Fruit fly (Drosophila melanogaster) whole organism, embryonic: ENCODE results near the gene GluProRS.

ENCODE experiments used
- Abd-B ChIP-seq: fragments of 200-800 bp; sonication (Bioruptor generic); optimal IDR thresholded peaks from 2 replicates; lab custom pipeline; 2018; ENCODE audit warnings: missing biosample characterization, mild to moderate bottlenecking, missing genetic modification characterization, moderate library complexity
- Aef1 ChIP-seq: fragments of 200-800 bp; sonication (Bioruptor generic); IDR thresholded peaks from 3 replicates; pipeline ENCODE4 v1.3.6; 2022; ENCODE audit warnings: missing biosample characterization, missing genetic modification characterization
- CG10147 ChIP-seq: fragments of 200-800 bp; sonication (Bioruptor generic); optimal IDR thresholded peaks from 2 replicates; lab custom pipeline; 2019; ENCODE audit warnings: missing biosample characterization, mild to moderate bottlenecking, missing genetic modification characterization, moderate library complexity
- CG10431 ChIP-seq: fragments of 200-800 bp; sonication (Bioruptor generic); optimal IDR thresholded peaks from 3 replicates; lab custom pipeline; 2018; ENCODE audit warnings: missing biosample characterization, mild to moderate bottlenecking, missing genetic modification characterization
- CG11247 ChIP-seq: fragments of 200-800 bp; sonication (Bioruptor generic); IDR thresholded peaks from 2 replicates; pipeline ENCODE4 v1.3.6; 2022; ENCODE audit warnings: missing biosample characterization, missing genetic modification characterization
- CG11504 ChIP-seq: fragments of 200-800 bp; sonication (Bioruptor generic); optimal IDR thresholded peaks from 3 replicates; lab custom pipeline; 2019; ENCODE audit warnings: missing biosample characterization, mild to moderate bottlenecking, missing genetic modification characterization, moderate library complexity
- CG12744 ChIP-seq: fragments of 200-800 bp; sonication (Bioruptor generic); optimal IDR thresholded peaks from 2 replicates; lab custom pipeline; 2016; ENCODE audit warnings: missing biosample characterization, missing genetic modification characterization
- CG13424 ChIP-seq: fragments of 200-800 bp; sonication (Bioruptor generic); optimal IDR thresholded peaks from 2 replicates; lab custom pipeline; 2019; ENCODE audit warnings: missing biosample characterization, mild to moderate bottlenecking, missing genetic modification characterization, moderate library complexity
- CG14860 ChIP-seq: fragments of 200-800 bp; sonication (Bioruptor generic); IDR thresholded peaks from 3 replicates; pipeline ENCODE4 v1.3.6; 2022; ENCODE audit warnings: missing biosample characterization, missing genetic modification characterization; ENCODE audit not compliant: partially characterized antibody
- CG15601 ChIP-seq: fragments of 200-800 bp; sonication (Bioruptor generic); optimal IDR thresholded peaks from 3 replicates; lab custom pipeline; 2019; ENCODE audit warnings: missing biosample characterization, mild to moderate bottlenecking, missing genetic modification characterization, moderate library complexity
- CG15696 ChIP-seq: fragments of 200-800 bp; sonication (Bioruptor generic); optimal IDR thresholded peaks from 2 replicates; lab custom pipeline; 2019; ENCODE audit warnings: missing biosample characterization, mild to moderate bottlenecking, missing genetic modification characterization, moderate library complexity
- CG1603 ChIP-seq: fragments of 200-800 bp; sonication (Bioruptor generic); optimal IDR thresholded peaks from 2 replicates; lab custom pipeline; 2019; ENCODE audit warnings: missing biosample characterization, mild to moderate bottlenecking, missing genetic modification characterization, moderate library complexity
- CG17612 ChIP-seq: fragments of 200-800 bp; sonication (Bioruptor generic); IDR thresholded peaks from 2 replicates; pipeline ENCODE4 v1.3.6; 2022; ENCODE audit warnings: missing biosample characterization, missing genetic modification characterization
- CG18011 ChIP-seq: fragments of 200-800 bp; sonication (Bioruptor generic); optimal IDR thresholded peaks from 2 replicates; lab custom pipeline; 2017; ENCODE audit warnings: missing biosample characterization, missing genetic modification characterization, mild to moderate bottlenecking, moderate library complexity, missing genotype
- CG18619 ChIP-seq: fragments of 200-800 bp; sonication (Bioruptor generic); optimal IDR thresholded peaks from 3 replicates; lab custom pipeline; 2017; ENCODE audit warnings: missing biosample characterization, mild to moderate bottlenecking, missing genetic modification characterization
- CG2712 ChIP-seq: fragments of 200-800 bp; optimal IDR thresholded peaks from 3 replicates; lab custom pipeline; 2019; ENCODE audit warnings: missing biosample characterization, mild to moderate bottlenecking, missing genetic modification characterization, moderate library complexity
- CG3407 ChIP-seq: fragments of 200-800 bp; sonication (Bioruptor generic); optimal IDR thresholded peaks from 2 replicates; lab custom pipeline; 2018; ENCODE audit warnings: missing biosample characterization, mild to moderate bottlenecking, missing genetic modification characterization
- CG6683 ChIP-seq: fragments of 200-800 bp; sonication (Bioruptor generic); optimal IDR thresholded peaks from 2 replicates; lab custom pipeline; 2017; ENCODE audit warnings: missing biosample characterization, mild to moderate bottlenecking, missing genetic modification characterization, missing genetic modification reagents
- CG6689 ChIP-seq: fragments of 200-800 bp; sonication (Bioruptor generic); IDR thresholded peaks from 2 replicates; pipeline ENCODE4 v1.3.6; 2022; ENCODE audit warnings: missing biosample characterization, missing genetic modification characterization
- CG7556 ChIP-seq: fragments of 200-800 bp; sonication (Bioruptor generic); optimal IDR thresholded peaks from 2 replicates; lab custom pipeline; 2017; ENCODE audit warnings: missing biosample characterization, mild to moderate bottlenecking, missing genetic modification characterization
- CG8089 ChIP-seq: fragments of 200-800 bp; sonication (Bioruptor generic); optimal IDR thresholded peaks from 3 replicates; lab custom pipeline; 2016; ENCODE audit warnings: missing biosample characterization, missing genetic modification characterization
- CG8281 ChIP-seq: fragments of 200-800 bp; sonication (Bioruptor generic); optimal IDR thresholded peaks from 2 replicates; lab custom pipeline; 2018; ENCODE audit warnings: missing biosample characterization, mild to moderate bottlenecking, missing genetic modification characterization, moderate library complexity
- CG8359 ChIP-seq: fragments of 200-800 bp; sonication (Bioruptor generic); optimal IDR thresholded peaks from 2 replicates; lab custom pipeline; 2017; ENCODE audit warnings: missing biosample characterization, mild to moderate bottlenecking, missing genetic modification characterization, borderline replicate concordance
- CG8388 ChIP-seq: fragments of 200-800 bp; sonication (Bioruptor generic); optimal IDR thresholded peaks from 2 replicates; lab custom pipeline; 2019; ENCODE audit warnings: missing biosample characterization, mild to moderate bottlenecking, missing genetic modification characterization, moderate library complexity
- CG8924 ChIP-seq: fragments of 200-800 bp; optimal IDR thresholded peaks from 3 replicates; lab custom pipeline; 2019; ENCODE audit warnings: missing biosample characterization, mild to moderate bottlenecking, missing genetic modification characterization, moderate library complexity
- CG9932 ChIP-seq: fragments of 200-800 bp; sonication (Bioruptor generic); IDR thresholded peaks from 2 replicates; pipeline ENCODE4 v1.3.6; 2022; ENCODE audit warnings: missing biosample characterization, missing genetic modification characterization
- D19B ChIP-seq: fragments of 200-800 bp; sonication (Bioruptor generic); optimal IDR thresholded peaks from 2 replicates; lab custom pipeline; 2017; ENCODE audit warnings: missing biosample characterization, mild to moderate bottlenecking, missing genetic modification characterization
- Deaf1 ChIP-seq: fragments of 200-800 bp; optimal IDR thresholded peaks from 3 replicates; lab custom pipeline; 2019; ENCODE audit warnings: missing biosample characterization, mild to moderate bottlenecking, missing genetic modification characterization, moderate library complexity
- Dp ChIP-seq: fragments of 200-800 bp; sonication (Bioruptor generic); optimal IDR thresholded peaks from 2 replicates; lab custom pipeline; 2018; ENCODE audit warnings: missing biosample characterization, mild to moderate bottlenecking, missing genetic modification characterization, moderate library complexity
- Gsc ChIP-seq: fragments of 200-800 bp; sonication (Bioruptor generic); IDR thresholded peaks from 2 replicates; pipeline ENCODE4 v1.3.6; 2022; ENCODE audit warnings: missing biosample characterization, missing genetic modification characterization
- H2.0 ChIP-seq: fragments of 200-800 bp; sonication (Bioruptor generic); IDR thresholded peaks from 2 replicates; pipeline ENCODE4 v1.3.6; 2022; ENCODE audit warnings: missing biosample characterization, missing genetic modification characterization
- HLH3B ChIP-seq: fragments of 200-800 bp; sonication (Bioruptor generic); IDR thresholded peaks from 2 replicates; pipeline ENCODE4 v1.3.6; 2022; ENCODE audit warnings: missing biosample characterization, missing genetic modification characterization
- Hmx ChIP-seq: fragments of 200-800 bp; sonication (Bioruptor generic); optimal IDR thresholded peaks from 2 replicates; lab custom pipeline; 2016; ENCODE audit warnings: missing biosample characterization, missing genetic modification characterization
- Lhr ChIP-seq: fragments of 200-800 bp; sonication (Bioruptor generic); optimal IDR thresholded peaks from 3 replicates; lab custom pipeline; 2017; ENCODE audit warnings: mild to moderate bottlenecking, missing biosample characterization, missing genetic modification reagents, missing genetic modification characterization
- Sry-δ ChIP-seq: fragments of 200-800 bp; sonication (Bioruptor generic); optimal IDR thresholded peaks from 2 replicates; lab custom pipeline; 2016; ENCODE audit warnings: missing biosample characterization, missing genetic modification characterization
- TFAM ChIP-seq: fragments of 200-800 bp; sonication (Bioruptor generic); optimal IDR thresholded peaks from 2 replicates; lab custom pipeline; 2017; ENCODE audit warnings: missing biosample characterization, missing genetic modification characterization, inconsistent platforms
- Tbp ChIP-seq: fragments of >200 bp; optimal IDR thresholded peaks from 2 replicates; lab custom pipeline; 2018; ENCODE audit warnings: missing biosample characterization, missing genetic modification characterization
- abd-A ChIP-seq: fragments of 200-800 bp; sonication (Bioruptor generic); optimal IDR thresholded peaks from 3 replicates; lab custom pipeline; 2019; ENCODE audit warnings: missing biosample characterization, mild to moderate bottlenecking, missing genetic modification characterization, moderate library complexity
- cas ChIP-seq: fragments of 200-800 bp; sonication (Bioruptor generic); IDR thresholded peaks from 2 replicates; pipeline ENCODE4 v1.3.6; 2022; ENCODE audit warnings: missing biosample characterization, missing genetic modification characterization
- caup ChIP-seq: fragments of 200-800 bp; sonication (Bioruptor generic); optimal IDR thresholded peaks from 3 replicates; lab custom pipeline; 2017; ENCODE audit warnings: missing biosample characterization, mild to moderate bottlenecking, missing genetic modification characterization, moderate library complexity; ENCODE audit not compliant: severe bottlenecking
- da ChIP-seq: fragments of 200-800 bp; sonication (Bioruptor generic); optimal IDR thresholded peaks from 2 replicates; lab custom pipeline; 2016; ENCODE audit warnings: missing biosample characterization, missing genetic modification characterization
- dati ChIP-seq: fragments of 200-800 bp; sonication (Bioruptor generic); IDR thresholded peaks from 2 replicates; pipeline ENCODE4 v1.3.6; 2022; ENCODE audit warnings: missing biosample characterization, missing genetic modification characterization
- esg ChIP-seq: fragments of 200-800 bp; sonication (Bioruptor generic); conservative IDR thresholded peaks from 2 replicates; pipeline ENCODE4 v1.3.6; 2022; ENCODE audit warnings: missing biosample characterization, missing genetic modification characterization
- hkb ChIP-seq, 2 experiments: fragments of 200-800 bp in 1 of 2; fragments of >200 bp in 1 of 2; sonication (Bioruptor generic) in 1 of 2; IDR thresholded peaks in 1 of 2; optimal IDR thresholded peaks in 1 of 2; 2 replicates each; pipeline versions ENCODE4 v1.3.6 to Lab custom; 2017 to 2022; ENCODE audit warnings: missing biosample characterization in 1 of 2, missing genetic modification characterization in 1 of 2
- kni ChIP-seq: fragments of 200-800 bp; sonication (Bioruptor generic); optimal IDR thresholded peaks from 3 replicates; lab custom pipeline; 2017; ENCODE audit warnings: mild to moderate bottlenecking, missing biosample characterization, missing genetic modification reagents, missing genetic modification characterization
- p53 ChIP-seq: fragments of 200-800 bp; sonication (Bioruptor generic); optimal IDR thresholded peaks from 2 replicates; lab custom pipeline; 2016; ENCODE audit warnings: missing biosample characterization, missing genetic modification characterization
- slbo ChIP-seq: fragments of 200-800 bp; sonication (Bioruptor generic); IDR thresholded peaks from 2 replicates; pipeline ENCODE4 v1.3.6; 2022; ENCODE audit warnings: missing biosample characterization, missing genetic modification characterization
- trem ChIP-seq: fragments of 200-800 bp; optimal IDR thresholded peaks from 3 replicates; lab custom pipeline; 2019; ENCODE audit warnings: missing biosample characterization, mild to moderate bottlenecking, missing genetic modification characterization, moderate library complexity

Gene GluProRS

DNA sequence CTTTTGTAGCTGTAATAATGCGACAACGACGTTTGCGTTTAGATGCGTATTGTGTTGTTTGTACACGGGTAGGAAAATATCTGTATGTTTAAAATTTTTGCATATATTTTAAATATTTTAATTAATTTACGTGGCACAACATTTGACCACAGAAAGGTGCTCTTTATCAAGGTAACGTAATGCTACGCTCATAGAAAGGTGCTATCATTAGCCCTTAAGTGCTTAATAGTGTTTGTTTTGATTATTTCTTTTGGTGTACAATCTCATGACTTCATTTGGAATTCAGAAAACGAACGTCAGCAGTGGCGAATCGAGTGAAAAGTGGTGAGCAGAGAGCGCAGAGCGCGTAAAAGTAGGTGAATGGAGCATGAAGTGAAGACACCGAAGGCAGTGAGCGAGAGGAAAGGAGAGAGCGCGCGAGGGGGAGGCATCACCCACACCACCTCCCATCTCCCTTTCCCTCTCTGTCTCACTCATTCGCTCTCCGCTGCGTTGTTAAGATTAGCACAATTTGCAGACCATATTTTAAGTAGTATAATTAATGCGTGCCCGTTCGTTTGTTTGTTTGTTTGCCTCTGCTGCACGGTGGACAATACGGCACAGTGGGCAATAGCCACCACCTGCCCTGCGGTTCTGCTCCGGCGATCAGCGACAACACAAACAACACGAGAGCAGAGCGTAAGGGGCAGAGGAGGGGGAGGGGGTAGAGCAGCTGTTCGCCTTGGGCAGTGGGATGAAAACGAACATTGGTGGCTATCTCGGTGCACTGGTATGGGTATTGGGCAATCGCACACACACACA is 36.3 kb downstream of the GluProRS start (continued):
- TF ChIP-seq CG18011 = no peak
- TF ChIP-seq hkb (optimal IDR thresholded peaks at IDR 0.05; lab: Kevin White, UChicago) = no peak
- peak; percentile 64 for TF ChIP-seq hkb (GFP tag; IDR thresholded peaks at IDR 0.05; lab: Robert Waterston, UW)
- no peak for TF ChIP-seq Abd-B (GFP tag; lab: Kevin White, UChicago)
- no peak for TF ChIP-seq Lhr (GFP tag; lab: Kevin White, UChicago)
- no peak for TF ChIP-seq CG8924 (tag; lab: Kevin White, UChicago)
- TF ChIP-seq cas (GFP tag; lab: Robert Waterston, UW) = no peak
- TF ChIP-seq CG17612 (GFP tag; lab: Robert Waterston, UW) = 0 out of 2 replicates have a peak, but pooled peaks have one; percentile 11
- TF ChIP-seq CG6689 (GFP tag; lab: Robert Waterston, UW) = peak; percentile 81
- peak; percentile 21; the same call in 1 of the 2 replicates for TF ChIP-seq esg (GFP tag; lab: Robert Waterston, UW)
- no peak for TF ChIP-seq caup (GFP tag; lab: Kevin White, UChicago)
- TF ChIP-seq abd-A (tag; lab: Kevin White, UChicago) = peak; percentile 83
- no peak for TF ChIP-seq CG10147 (GFP tag; lab: Kevin White, UChicago)
- TF ChIP-seq dati (GFP tag; lab: Robert Waterston, UW) = no peak
- TF ChIP-seq HLH3B = peak; percentile 39; the same call in 1 of the 2 replicates
- no peak for TF ChIP-seq D19B
- TF ChIP-seq Sry-δ (GFP tag; lab: Kevin White, UChicago) = no peak
- no peak for TF ChIP-seq TFAM
- no peak for TF ChIP-seq p53 (GFP tag; lab: Kevin White, UChicago)
- TF ChIP-seq CG9932 (GFP tag; lab: Robert Waterston, UW) = peak; percentile 34; the same call in 1 of the 2 replicates
- TF ChIP-seq da (GFP tag; lab: Kevin White, UChicago) = peak; percentile 91
- peak; percentile 59 for TF ChIP-seq CG11504 (tag; lab: Kevin White, UChicago)
- TF ChIP-seq Dp (GFP tag; lab: Kevin White, UChicago) = no peak
- TF ChIP-seq Gsc (GFP tag; lab: Robert Waterston, UW) = no peak
- TF ChIP-seq CG7556 (GFP tag; lab: Kevin White, UChicago) = peak; percentile 25
- TF ChIP-seq CG18619 (GFP tag; lab: Kevin White, UChicago) = peak; percentile 22
- TF ChIP-seq CG8089 (GFP tag; lab: Kevin White, UChicago) = no peak
- TF ChIP-seq CG6683 (GFP tag; lab: Kevin White, UChicago) = no peak
- TF ChIP-seq kni (GFP tag; lab: Kevin White, UChicago) = peak; percentile 81
- peak; percentile 8 for TF ChIP-seq trem (tag; lab: Kevin White, UChicago)
- TF ChIP-seq CG2712 (tag; lab: Kevin White, UChicago) = peak; percentile 31
- TF ChIP-seq CG8388 (GFP tag; lab: Kevin White, UChicago) = peak; percentile 24
- peak; percentile 40; the same call in 1 of the 2 replicates for TF ChIP-seq CG11247 (GFP tag; lab: Robert Waterston, UW)
- no peak for TF ChIP-seq Deaf1 (tag; lab: Kevin White, UChicago)
- TF ChIP-seq Aef1 (GFP tag; lab: Robert Waterston, UW) = peak; percentile 70
- peak; percentile 40 for TF ChIP-seq slbo (GFP tag; lab: Robert Waterston, UW)
- peak; percentile 29 for TF ChIP-seq CG1603
- no peak for TF ChIP-seq CG12744 (GFP tag; lab: Kevin White, UChicago)
- peak; percentile 12 for TF ChIP-seq CG8281 (tag; lab: Kevin White, UChicago)
- peak; percentile 61 for TF ChIP-seq H2.0
- TF ChIP-seq CG15601 (tag; lab: Kevin White, UChicago) = no peak
- peak; percentile 21 for TF ChIP-seq CG3407 (GFP tag; lab: Kevin White, UChicago)
- no peak for TF ChIP-seq CG8359 (GFP tag; lab: Kevin White, UChicago)
- no peak for TF ChIP-seq Tbp (GFP tag; lab: Kevin White, UChicago)
- no peak for TF ChIP-seq CG15696 (tag; lab: Kevin White, UChicago)
- TF ChIP-seq CG14860 (GFP tag; lab: Robert Waterston, UW) = no peak
- no peak for TF ChIP-seq CG10431 (GFP tag; lab: Kevin White, UChicago)
- TF ChIP-seq CG13424 (tag; lab: Kevin White, UChicago) = peak; percentile 51
- no peak for TF ChIP-seq Hmx
